Worm (Caenorhabditis elegans): ENCODE results near the gene glb-13.
A peak's percentile ranks its signal among the peaks of the same experiment; 100 is the strongest.

Gene glb-13

DNA sequence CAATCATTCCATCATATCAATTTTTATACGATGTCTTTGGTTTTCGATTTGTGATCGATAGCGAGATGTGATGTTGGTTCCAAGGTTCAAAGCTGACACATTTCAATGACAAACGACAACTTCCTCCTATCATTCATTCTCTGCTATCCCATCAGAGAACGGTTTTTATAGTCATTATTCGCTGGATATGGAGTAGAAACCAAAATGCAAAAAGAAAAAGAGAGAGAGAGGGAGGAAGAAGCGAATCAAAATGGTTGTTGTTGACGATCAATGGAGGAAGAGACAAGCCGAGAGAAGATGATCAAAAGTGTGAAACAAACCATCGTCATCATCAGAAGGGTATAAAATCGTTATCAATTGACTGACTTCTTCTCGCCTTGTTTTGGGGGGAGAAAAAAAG is 47.2 kb upstream of the glb-13 start, which contains the start of gene T24D3.2 (continued):
- TF ChIP-seq ets-4 (GFP tag; optimal IDR thresholded peaks at IDR 0.05), result no peak
- TF ChIP-seq nfyb-1 (GFP tag; IDR thresholded peaks at IDR 0.05), result no peak
- no peak for TF ChIP-seq B0019.2 (GFP tag; conservative IDR thresholded peaks at IDR 0.05)
- no peak for TF ChIP-seq hlh-26 (GFP tag; conservative IDR thresholded peaks at IDR 0.05)
- no peak for TF ChIP-seq Y79H2A.3 (GFP tag; conservative IDR thresholded peaks at IDR 0.05)
- no peak for TF ChIP-seq attf-5 (GFP tag; optimal IDR thresholded peaks at IDR 0.05)
- peak; percentile 69 for TF ChIP-seq somi-1 (GFP tag; optimal IDR thresholded peaks at IDR 0.05)
- no peak for TF ChIP-seq efl-1 (GFP tag; optimal IDR thresholded peaks at IDR 0.05)

DNA sequence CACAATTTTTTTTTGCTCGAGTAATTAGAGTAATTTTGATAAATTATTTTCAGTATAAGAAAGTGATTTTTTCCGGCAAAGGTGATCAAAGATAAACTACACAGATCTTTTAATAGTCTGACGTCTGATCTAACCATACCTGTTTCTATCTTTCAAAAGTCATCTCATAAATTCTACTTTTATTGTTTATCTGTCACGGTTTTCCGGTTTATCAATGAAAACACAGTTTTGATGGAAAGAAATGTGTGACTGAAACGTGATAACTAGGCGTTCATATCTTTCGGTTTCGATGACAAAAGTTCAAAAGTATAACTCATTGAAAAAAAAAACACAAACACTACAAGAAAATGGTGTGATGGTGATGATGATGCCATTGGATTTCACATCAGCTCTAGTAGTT is 44.4 kb upstream of the glb-13 start:
- no peak for TF ChIP-seq C06A6.2 (GFP tag; conservative IDR thresholded peaks at IDR 0.05)
- TF ChIP-seq lin-40 (tag; optimal IDR thresholded peaks at IDR 0.05), result peak; percentile 47
- peak; percentile 30 for TF ChIP-seq somi-1 (GFP tag; optimal IDR thresholded peaks at IDR 0.05)

DNA sequence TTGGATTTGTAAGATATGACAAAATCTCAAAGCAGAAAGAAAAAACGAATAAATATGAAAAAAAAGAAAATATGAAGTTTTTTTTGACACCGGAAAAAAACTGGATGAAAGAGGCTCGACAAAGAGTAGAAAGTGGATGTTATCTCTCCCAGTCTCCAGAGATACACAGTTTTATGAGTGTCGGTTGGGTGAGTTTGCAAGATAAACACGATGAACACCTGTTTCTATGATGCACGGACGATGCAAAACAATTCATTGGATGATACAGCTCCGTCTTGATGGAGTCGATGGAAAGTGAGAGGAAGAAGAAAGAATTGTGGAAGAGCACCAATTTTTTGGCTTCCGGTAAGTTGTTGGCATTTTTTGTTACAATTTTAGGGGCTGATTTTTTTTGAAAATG is 37.6 kb upstream of the glb-13 start:
- TF ChIP-seq hlh-26 (GFP tag; conservative IDR thresholded peaks at IDR 0.05), result no peak
- no peak for TF ChIP-seq nhr-27 (tag; optimal IDR thresholded peaks at IDR 0.05)
- no peak for TF ChIP-seq nhr-179 (tag; optimal IDR thresholded peaks at IDR 0.05)
- TF ChIP-seq F22D6.2 (tag; optimal IDR thresholded peaks at IDR 0.05), result no peak
- no peak for TF ChIP-seq aptf-2 (GFP tag; conservative IDR thresholded peaks at IDR 0.05)
- no peak for TF ChIP-seq snpc-1.3 (tag; optimal IDR thresholded peaks at IDR 0.05; ENCODE audit: insufficient read depth)
- TF ChIP-seq dpl-1 (GFP tag; optimal IDR thresholded peaks at IDR 0.05), result no peak

DNA sequence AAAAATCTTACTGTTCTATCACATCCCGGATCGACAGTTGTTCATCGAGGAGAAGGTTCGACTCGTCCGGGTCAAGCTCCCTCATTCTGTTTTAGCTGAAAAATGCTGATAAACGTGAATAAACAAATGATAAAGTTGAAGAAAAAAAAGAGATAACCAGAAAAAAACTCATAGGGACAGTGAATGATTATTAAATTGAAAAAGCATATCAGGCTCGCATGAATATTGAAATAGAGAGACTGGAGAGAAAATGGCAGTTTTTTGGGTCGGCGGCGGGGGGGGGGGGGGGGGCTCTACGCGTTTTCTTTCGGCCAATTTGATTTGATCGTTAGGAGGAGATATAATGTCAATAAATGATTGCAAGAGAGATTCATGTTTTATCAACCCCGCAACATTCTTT is 35.7 kb upstream of the glb-13 start, which contains the start of gene lin-2:
Gene lin-2, minus strand, starts transcription at position 101 of the 400 bp plus-strand sequence.
- TF ChIP-seq C17E4.6 (GFP tag; IDR thresholded peaks at IDR 0.05) (no peak), egrh-3 (GFP tag; IDR thresholded peaks at IDR 0.05) (no peak), F57C9.4 (tag; optimal IDR thresholded peaks at IDR 0.05) (no peak), F39B2.1 (GFP tag; IDR thresholded peaks at IDR 0.05) (no peak), pbrm-1 (GFP tag; IDR thresholded peaks at IDR 0.05) (no peak), egl-44 (GFP tag; IDR thresholded peaks at IDR 0.05) (no peak), attf-6 (GFP tag; IDR thresholded peaks at IDR 0.05) (no peak), lin-54 (GFP tag; optimal IDR thresholded peaks at IDR 0.05) (no peak), nhr-80 (tag; optimal IDR thresholded peaks at IDR 0.05) (no peak), efl-1 (GFP tag; optimal IDR thresholded peaks at IDR 0.05) (no peak), ztf-18 (tag; optimal IDR thresholded peaks at IDR 0.05) (no peak), ztf-22 (GFP tag; optimal IDR thresholded peaks at IDR 0.05) (no peak)

DNA sequence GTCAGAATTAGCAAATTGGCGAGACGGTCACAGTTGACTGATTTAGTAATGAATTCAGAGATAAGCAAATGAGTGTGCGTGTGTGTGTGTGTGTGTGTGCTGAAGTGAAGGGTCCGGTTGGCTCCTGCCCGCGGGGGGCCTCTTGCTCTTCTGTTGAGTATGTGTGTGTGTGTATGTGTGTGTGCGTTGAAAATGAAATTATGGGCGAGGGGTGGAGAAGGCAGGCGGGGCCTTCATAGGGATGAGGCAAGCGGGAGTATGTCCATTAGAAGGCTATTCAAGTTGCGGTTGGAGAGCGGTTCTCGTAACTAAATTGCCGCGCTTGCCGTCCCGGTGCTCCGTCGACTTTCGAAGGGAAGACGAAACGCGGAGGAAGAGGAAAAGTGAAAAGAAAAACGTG is 29.1 kb upstream of the glb-13 start:
- no peak for TF ChIP-seq gei-17 (GFP tag; optimal IDR thresholded peaks at IDR 0.05)
- peak; percentile 69 for TF ChIP-seq zfh-2 (GFP tag; conservative IDR thresholded peaks at IDR 0.05)
- TF ChIP-seq nhr-90 (tag; optimal IDR thresholded peaks at IDR 0.05), result no peak

DNA sequence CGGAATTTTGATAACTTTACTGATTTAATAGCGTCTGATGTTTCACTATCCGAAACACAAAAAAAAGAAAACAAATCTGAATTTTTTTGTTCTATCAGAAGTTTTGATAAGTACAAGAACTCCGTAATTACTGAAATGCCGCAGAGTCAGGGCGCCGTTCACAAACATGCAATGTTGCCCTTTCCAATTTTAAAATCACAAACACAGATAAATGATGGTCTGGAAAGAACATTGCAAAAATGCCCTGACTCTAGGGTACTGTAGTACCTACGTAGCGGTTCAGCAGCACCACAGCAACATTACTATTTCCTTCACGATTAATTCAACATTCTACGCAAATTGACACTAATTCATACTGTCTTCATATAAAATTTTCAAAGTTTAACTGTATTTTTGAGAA is 28.4 kb upstream of the glb-13 start:
- TF ChIP-seq Y67H2A.10 (GFP tag; conservative IDR thresholded peaks at IDR 0.05) (no peak), fkh-3 (tag; optimal IDR thresholded peaks at IDR 0.05) (no peak), aptf-3 (GFP tag; IDR thresholded peaks at IDR 0.05) (no peak), Y95B8A.8 (GFP tag; IDR thresholded peaks at IDR 0.05) (no peak), ceh-27 (GFP tag; optimal IDR thresholded peaks at IDR 0.05) (no peak), hlh-12 (tag; optimal IDR thresholded peaks at IDR 0.05) (no peak), lir-1 (GFP tag; conservative IDR thresholded peaks at IDR 0.05) (no peak), ceh-91 (GFP tag; IDR thresholded peaks at IDR 0.05) (no peak), K11D2.4 (GFP tag; IDR thresholded peaks at IDR 0.05) (no peak), atf-7 (tag; optimal IDR thresholded peaks at IDR 0.05) (no peak), somi-1 (GFP tag; optimal IDR thresholded peaks at IDR 0.05) (no peak), him-1 (tag; optimal IDR thresholded peaks at IDR 0.05) (no peak), B0019.2 (GFP tag; conservative IDR thresholded peaks at IDR 0.05) (no peak), unc-130 (GFP tag; optimal IDR thresholded peaks at IDR 0.05) (no peak), lsy-27 (tag; optimal IDR thresholded peaks at IDR 0.05; ENCODE audit: borderline replicate concordance, insufficient read depth) (no peak)
